Fruit fly (Drosophila melanogaster): ENCODE results near the gene Nuf2.

Gene Nuf2

dm6 chr2L:7063721-7064179 is 1.9 kb downstream of the Nuf2 start, which contains the start of gene Sem1 (continued):
- peak; percentile 39; the same call in 1 of the 2 replicates for TF ChIP-seq MBD-R2 (GFP tag; IDR thresholded peaks at IDR 0.05)
- TF ChIP-seq Poxn (GFP tag; IDR thresholded peaks at IDR 0.05) = no peak
- no peak for TF ChIP-seq CG12236 (GFP tag; optimal IDR thresholded peaks at IDR 0.05)
- TF ChIP-seq CG1603 (tag; optimal IDR thresholded peaks at IDR 0.05) = peak; percentile 24
- TF ChIP-seq wek (GFP tag; optimal IDR thresholded peaks at IDR 0.05) = no peak
- no peak for TF ChIP-seq Ets65A (GFP tag)
- TF ChIP-seq CG5953 (GFP tag; IDR thresholded peaks at IDR 0.05) = no peak
- no peak for TF ChIP-seq CG34376 (GFP tag; optimal IDR thresholded peaks at IDR 0.05)
- no peak for TF ChIP-seq CG4707 (GFP tag; optimal IDR thresholded peaks at IDR 0.05)
- TF ChIP-seq ssp (GFP tag; IDR thresholded peaks at IDR 0.05) = no peak
- TF ChIP-seq ftz-f1 (GFP tag; optimal IDR thresholded peaks at IDR 0.05) = no peak
- no peak for TF ChIP-seq CG3726 (GFP tag; IDR thresholded peaks at IDR 0.05)
- TF ChIP-seq ERR (GFP tag; optimal IDR thresholded peaks at IDR 0.05) = no peak
- no peak for TF ChIP-seq Six4 (GFP tag; optimal IDR thresholded peaks at IDR 0.05)
- TF ChIP-seq CG11398 (GFP tag; optimal IDR thresholded peaks at IDR 0.05) = no peak
- TF ChIP-seq CG9727 (GFP tag; optimal IDR thresholded peaks at IDR 0.05) = no peak
- no peak for TF ChIP-seq Lhr (GFP tag; optimal IDR thresholded peaks at IDR 0.05)
- no peak for TF ChIP-seq fd96Cb (tag; optimal IDR thresholded peaks at IDR 0.05)
- no peak for TF ChIP-seq CG13123 (GFP tag; optimal IDR thresholded peaks at IDR 0.05)
- TF ChIP-seq Taf1 (GFP tag; IDR thresholded peaks at IDR 0.05) = no peak
- TF ChIP-seq CG9817 (tag; optimal IDR thresholded peaks at IDR 0.05) = no peak
- TF ChIP-seq CG30020 (tag; optimal IDR thresholded peaks at IDR 0.05) = peak; percentile 47
- no peak for TF ChIP-seq CG4820 (GFP tag; optimal IDR thresholded peaks at IDR 0.05)
- no peak for TF ChIP-seq otp (GFP tag; IDR thresholded peaks at IDR 0.05)
- TF ChIP-seq CG17829 (tag; optimal IDR thresholded peaks at IDR 0.05) = peak; percentile 8
- TF ChIP-seq CG4282 (GFP tag; optimal IDR thresholded peaks at IDR 0.05) = no peak

DNA sequence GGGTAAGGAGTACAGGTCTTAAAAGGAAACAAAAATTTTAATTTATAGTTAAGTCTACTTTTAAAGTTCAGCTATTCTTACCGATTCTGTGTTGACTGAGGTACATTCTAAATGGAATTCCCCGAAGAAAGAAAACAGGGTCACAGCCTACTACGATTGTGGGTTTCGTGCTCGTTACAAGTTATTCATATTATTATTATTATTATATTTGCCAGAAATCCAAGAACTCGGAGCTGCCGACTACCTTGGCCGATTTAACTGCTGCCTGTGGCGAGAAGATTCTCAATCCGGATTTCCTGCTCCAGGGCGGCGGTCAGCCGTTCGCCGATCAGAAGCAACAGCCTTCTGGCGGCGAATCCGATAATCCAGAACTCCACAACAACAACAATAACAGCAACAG is 4.9 kb downstream of the Nuf2 start, which contains the start of gene Mst27D:
TSS of gene Mst27D (minus strand) at position 101 of the 400 bp plus-strand sequence.
- TF ChIP-seq Awh (GFP tag; IDR thresholded peaks at IDR 0.05) = no peak
- TF ChIP-seq CG9876 (GFP tag; optimal IDR thresholded peaks at IDR 0.05) = no peak
- TF ChIP-seq dati (GFP tag; IDR thresholded peaks at IDR 0.05) = no peak
- no peak for TF ChIP-seq Mad (GFP tag; optimal IDR thresholded peaks at IDR 0.05)
- no peak for TF ChIP-seq CG34376 (GFP tag; optimal IDR thresholded peaks at IDR 0.05)
- TF ChIP-seq Ravus (GFP tag; IDR thresholded peaks at IDR 0.05) = no peak
- no peak for TF ChIP-seq bsh (GFP tag; optimal IDR thresholded peaks at IDR 0.05)
- TF ChIP-seq CG11695 (GFP tag; IDR thresholded peaks at IDR 0.05) = no peak
- TF ChIP-seq CG8924 (tag; optimal IDR thresholded peaks at IDR 0.05) = no peak
- no peak for TF ChIP-seq H15 (GFP tag; IDR thresholded peaks at IDR 0.05)
- TF ChIP-seq CG14965 (GFP tag; optimal IDR thresholded peaks at IDR 0.05; ENCODE audit: borderline replicate concordance) = no peak
- TF ChIP-seq CG10267 (tag; optimal IDR thresholded peaks at IDR 0.05) = no peak
- no peak for TF ChIP-seq hb (GFP tag; IDR thresholded peaks at IDR 0.05; ENCODE audit: partially characterized antibody)
- TF ChIP-seq CG31441 (GFP tag; IDR thresholded peaks at IDR 0.05) = no peak
- TF ChIP-seq CG18764 (GFP tag; optimal IDR thresholded peaks at IDR 0.05) = no peak
- no peak for TF ChIP-seq Sry-δ (GFP tag; optimal IDR thresholded peaks at IDR 0.05)
- no peak for TF ChIP-seq CG3407 (GFP tag; optimal IDR thresholded peaks at IDR 0.05)
- TF ChIP-seq Jarid2 (GFP tag; optimal IDR thresholded peaks at IDR 0.05) = no peak
- no peak for TF ChIP-seq ssp (GFP tag; IDR thresholded peaks at IDR 0.05)
- TF ChIP-seq Mrtf (GFP tag; IDR thresholded peaks at IDR 0.05) = no peak

Data from whole organism, embryonic.